Worm (Caenorhabditis elegans): ENCODE data around the gene C36C9.4.

Gene C36C9.4

DNA sequence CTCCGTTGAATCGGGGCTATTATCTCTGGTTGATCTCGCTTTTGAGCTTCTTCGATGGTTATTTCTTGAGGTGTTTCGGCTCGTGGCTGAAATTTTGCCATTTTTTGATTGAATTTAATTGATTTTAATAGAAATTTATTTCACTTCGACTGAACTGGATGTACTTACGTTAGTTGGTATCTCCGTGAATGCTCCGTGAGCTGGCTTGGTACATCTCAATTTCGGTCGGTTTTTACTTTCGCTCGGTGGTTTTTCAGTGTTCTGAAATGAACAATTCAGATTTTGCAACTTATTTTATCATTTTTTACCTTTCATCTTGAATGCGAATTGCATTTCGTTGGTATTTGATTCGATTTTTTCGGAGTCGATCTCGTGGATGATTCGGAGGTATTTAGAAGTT, 31.9 kb downstream of the C36C9.4 start, which contains the start of gene R09H3.2:
R09H3.2 (minus strand) TSS at position 101 of the 400 bp plus-strand sequence.
- TF ChIP-seq snpc-4 (tag; optimal IDR thresholded peaks at IDR 0.05) (no peak), tbx-2 (tag; optimal IDR thresholded peaks at IDR 0.05) (no peak), ama-1 (optimal IDR thresholded peaks at IDR 0.05) (no peak), ZK546.5 (tag; optimal IDR thresholded peaks at IDR 0.05) (no peak), ztf-11 (tag; optimal IDR thresholded peaks at IDR 0.05) (no peak), sea-2 (GFP tag; optimal IDR thresholded peaks at IDR 0.05) (no peak), ceh-9 (tag; optimal IDR thresholded peaks at IDR 0.05) (no peak)

DNA sequence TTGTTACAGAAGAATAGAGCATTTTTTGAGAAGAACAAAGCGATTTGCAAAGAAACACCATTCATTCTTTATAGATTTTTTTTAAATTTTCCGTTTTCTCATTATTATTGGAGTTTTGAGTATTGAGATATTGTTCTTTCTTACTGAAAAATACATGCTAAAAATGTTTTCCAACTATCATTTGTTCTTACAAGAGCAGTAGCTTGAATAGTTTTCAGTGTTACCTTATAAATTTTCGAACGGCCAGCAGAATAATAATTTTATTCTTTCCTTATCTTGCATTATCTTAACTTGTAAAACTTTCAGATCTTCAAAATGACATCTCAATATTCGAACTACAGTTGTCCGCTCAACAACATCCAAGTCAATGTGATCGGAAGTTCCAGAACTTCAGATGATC, 41.6 kb downstream of the C36C9.4 start, which contains the start of gene tbx-32:
tbx-32 (plus strand) TSS at position 301 of the 400 bp plus-strand sequence.
- TF ChIP-seq elt-1 (tag; optimal IDR thresholded peaks at IDR 0.05) (no peak), R02D3.7 (tag; optimal IDR thresholded peaks at IDR 0.05) (no peak), ama-1 (optimal IDR thresholded peaks at IDR 0.05) (no peak), elt-2 (tag; optimal IDR thresholded peaks at IDR 0.05) (no peak), nhr-23 (tag; optimal IDR thresholded peaks at IDR 0.05) (no peak), nhr-77 (tag; optimal IDR thresholded peaks at IDR 0.05) (no peak), lin-39 (tag; optimal IDR thresholded peaks at IDR 0.05) (no peak), nhr-76 (tag; optimal IDR thresholded peaks at IDR 0.05) (no peak), aly-2 (tag; optimal IDR thresholded peaks at IDR 0.05) (no peak), unc-62 (GFP tag; optimal IDR thresholded peaks at IDR 0.05) (no peak), nhr-25 (tag; optimal IDR thresholded peaks at IDR 0.05) (no peak), mml-1 (tag; optimal IDR thresholded peaks at IDR 0.05) (no peak), fkh-2 (tag; optimal IDR thresholded peaks at IDR 0.05) (no peak), pqm-1 (tag; optimal IDR thresholded peaks at IDR 0.05) (no peak)

DNA sequence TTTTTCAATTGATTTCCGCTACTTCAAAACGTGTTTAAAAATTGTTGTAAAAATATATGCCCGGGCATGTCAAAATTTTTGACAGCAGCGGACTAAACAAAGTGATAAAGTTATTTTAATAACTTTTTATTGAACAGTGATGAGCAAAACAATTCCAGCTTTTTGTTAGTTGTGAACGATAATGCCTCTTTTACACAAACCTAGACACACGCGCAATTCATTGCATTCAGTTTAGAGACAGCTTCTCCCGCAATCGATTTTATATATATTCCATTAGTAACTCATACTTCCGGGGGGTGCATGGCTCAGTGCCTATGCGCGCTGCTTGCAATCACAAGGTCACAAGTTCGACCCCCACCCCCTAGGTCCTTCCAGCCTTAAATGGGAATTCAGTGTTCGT, 42.6 kb downstream of the C36C9.4 start, which contains the start of gene ZK380.6:
ZK380.6 (plus strand) TSS at position 301 of the 400 bp plus-strand sequence.
- no peak for TF ChIP-seq nhr-25 (tag; optimal IDR thresholded peaks at IDR 0.05)
- no peak for TF ChIP-seq ama-1 (optimal IDR thresholded peaks at IDR 0.05)
- no peak for TF ChIP-seq pqm-1 (tag; optimal IDR thresholded peaks at IDR 0.05)
- no peak for TF ChIP-seq ceh-28 (tag; optimal IDR thresholded peaks at IDR 0.05)
- TF ChIP-seq elt-2 (tag; optimal IDR thresholded peaks at IDR 0.05): no peak
- TF ChIP-seq elt-1 (tag; optimal IDR thresholded peaks at IDR 0.05): no peak
- no peak for TF ChIP-seq skn-1 (tag; optimal IDR thresholded peaks at IDR 0.05)
- no peak for TF ChIP-seq hmg-11 (tag; optimal IDR thresholded peaks at IDR 0.05)
- no peak for TF ChIP-seq nhr-23 (tag; optimal IDR thresholded peaks at IDR 0.05)
- TF ChIP-seq nhr-28 (tag; optimal IDR thresholded peaks at IDR 0.05): no peak
- no peak for TF ChIP-seq nfya-1 (tag; optimal IDR thresholded peaks at IDR 0.05; ENCODE audit: insufficient read depth)
- no peak for TF ChIP-seq fkh-2 (tag; optimal IDR thresholded peaks at IDR 0.05)
- no peak for TF ChIP-seq mml-1 (tag; optimal IDR thresholded peaks at IDR 0.05)
- TF ChIP-seq egl-27 (tag; optimal IDR thresholded peaks at IDR 0.05): no peak
- TF ChIP-seq nhr-43 (tag; optimal IDR thresholded peaks at IDR 0.05; ENCODE audit: poor library complexity, severe bottlenecking): no peak
- no peak for TF ChIP-seq nhr-76 (tag; optimal IDR thresholded peaks at IDR 0.05)
- TF ChIP-seq lin-39 (tag; optimal IDR thresholded peaks at IDR 0.05): no peak
- TF ChIP-seq nhr-11 (tag; optimal IDR thresholded peaks at IDR 0.05): no peak
- no peak for TF ChIP-seq unc-39 (tag; optimal IDR thresholded peaks at IDR 0.05)

DNA sequence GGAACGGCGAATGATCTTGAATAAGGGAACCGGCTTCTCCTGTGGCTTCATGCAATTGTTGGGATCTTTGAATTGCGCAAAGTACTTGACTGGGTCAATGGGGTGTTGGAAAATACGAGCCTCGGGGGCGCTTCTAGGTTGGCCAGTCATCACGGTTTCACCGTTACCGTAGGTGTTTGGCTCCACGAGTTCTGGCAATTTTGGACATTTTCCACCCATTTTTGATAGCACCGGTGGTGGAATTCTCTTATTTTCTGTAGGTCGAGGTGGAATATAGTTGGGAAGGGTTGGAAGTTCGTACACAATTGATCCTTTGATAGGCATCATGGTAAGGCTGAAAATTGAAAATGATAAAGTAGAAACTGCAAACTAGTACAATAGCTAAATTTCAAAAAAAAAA, 45.1 kb downstream of the C36C9.4 start, which contains the start of gene ZK380.4:
ZK380.4 (minus strand) TSS at position 327 of the 400 bp plus-strand sequence.
- no peak for TF ChIP-seq elt-2 (tag; optimal IDR thresholded peaks at IDR 0.05)
- no peak for TF ChIP-seq nhr-25 (tag; optimal IDR thresholded peaks at IDR 0.05)
- no peak for TF ChIP-seq mdl-1 (tag; optimal IDR thresholded peaks at IDR 0.05)
